Worm (Caenorhabditis elegans) whole organism, L4 larva: Measurements from ENCODE around the gene C08B6.18.

Source experiments
- Y5F2A.4 ChIP-seq: fragments of 200-800 bp; sonication (Bioruptor generic); optimal IDR thresholded peaks from 2 replicates; lab custom pipeline; 2018; ENCODE audit warnings: mild to moderate bottlenecking, missing genetic modification characterization, missing compliant biosample characterization
- egl-27 ChIP-seq: sonication (generic microtip); optimal IDR thresholded peaks from 3 replicates; lab custom pipeline; 2017; ENCODE audit warnings: missing biosample characterization, missing genetic modification reagents, missing genetic modification characterization
- lin-29 ChIP-seq: fragments of 200-800 bp; sonication (Bioruptor generic); IDR thresholded peaks from 2 replicates; pipeline ENCODE4 v1.3.6; 2022; ENCODE audit warnings: missing genetic modification reagents, missing genetic modification characterization, missing compliant biosample characterization
- mdt-29 ChIP-seq: fragments of 200-800 bp; sonication (Bioruptor generic); IDR thresholded peaks from 2 replicates; pipeline ENCODE4 v1.3.6; 2022; ENCODE audit warnings: missing genetic modification reagents, missing genetic modification characterization, missing compliant biosample characterization
- nhr-76 ChIP-seq: fragments of 150-350 bp; optimal IDR thresholded peaks from 2 replicates; lab custom pipeline; 2014; ENCODE audit warnings: missing biosample characterization, missing genetic modification characterization
- pha-4 ChIP-seq, 2 experiments: fragments of 150-350 bp in 1 of 2; fragments of 200-800 bp in 1 of 2; sonication (Bioruptor generic) in 1 of 2; IDR thresholded peaks in 1 of 2; optimal IDR thresholded peaks in 1 of 2; 2 replicates each; pipeline versions ENCODE4 v1.3.6 to Lab custom; 2014 to 2022; ENCODE audit warnings: missing genetic modification characterization in 2 of 2, missing genetic modification reagents in 2 of 2, missing biosample characterization in 1 of 2, missing compliant biosample characterization in 1 of 2
- unc-62 ChIP-seq, 3 experiments: fragments of 150-350 bp in 1 of 3; sonication (generic microtip); optimal IDR thresholded peaks in 2 of 3; peaks in 1 of 3; 1 replicate in 1 of 3; 2 replicates in 2 of 3; lab custom pipeline; 2014 to 2017; ENCODE audit warnings: missing biosample characterization in 3 of 3, missing genetic modification characterization in 3 of 3, missing genetic modification reagents in 3 of 3, missing genotype in 1 of 3

ce11 chrV:10174632-10175075, 40.7 kb upstream of the C08B6.18 start:
- TF ChIP-seq egl-27 (tag; lab: Kevin White, UChicago) (no peak), Y5F2A.4 (GFP tag; lab: Kevin White, UChicago) (no peak), pha-4 (GFP tag; IDR thresholded peaks at IDR 0.05; lab: Robert Waterston, UW) (no peak), pha-4 (tag; optimal IDR thresholded peaks at IDR 0.05; lab: Kevin White, UChicago) (no peak), unc-62 (GFP tag; optimal IDR thresholded peaks at IDR 0.05 in 1 of 2; lab: Kevin White, UChicago) (peak in 1 of 2 experiments; percentile 1), unc-62 (tag; optimal IDR thresholded peaks at IDR 0.05; lab: Kevin White, UChicago) (peak; percentile 33), mdt-29 (GFP tag; lab: Robert Waterston, UW) (0 out of 2 replicates have a peak, but pooled peaks have one; percentile 25), nhr-76 (no peak), lin-29 (GFP tag; lab: Robert Waterston, UW) (no peak)
